Worm (Caenorhabditis elegans) whole organism, early embryonic: ENCODE results near the gene C45H4.18.

Source experiments
- aly-1 ChIP-seq: sonication (generic microtip); optimal IDR thresholded peaks from 2 replicates; lab custom pipeline; 2016; ENCODE audit warnings: missing genetic modification characterization, missing compliant biosample characterization
- ama-1 ChIP-seq: fragments of 150-350 bp; optimal IDR thresholded peaks from 2 replicates; lab custom pipeline; 2014
- ceh-13 ChIP-seq: fragments of 200-800 bp; sonication (Bioruptor generic); optimal IDR thresholded peaks from 2 replicates; lab custom pipeline; 2018; ENCODE audit warnings: mild to moderate bottlenecking, missing genetic modification characterization, missing compliant biosample characterization
- ceh-36 ChIP-seq: sonication (generic microtip); optimal IDR thresholded peaks from 2 replicates; lab custom pipeline; 2016; ENCODE audit warnings: missing genetic modification characterization, inconsistent platforms, missing compliant biosample characterization
- ets-7 ChIP-seq: sonication (generic microtip); optimal IDR thresholded peaks from 2 replicates; lab custom pipeline; 2016; ENCODE audit warnings: missing genotype, missing genetic modification characterization, missing compliant biosample characterization
- flt-1 ChIP-seq: fragments of 200-800 bp; sonication (Bioruptor generic); IDR thresholded peaks from 2 replicates; pipeline ENCODE4 v1.3.6; 2022; ENCODE audit warnings: missing genetic modification characterization, missing compliant biosample characterization
- hmbx-1 ChIP-seq: sonication (generic microtip); optimal IDR thresholded peaks from 2 replicates; lab custom pipeline; 2016; ENCODE audit warnings: mild to moderate bottlenecking, missing genetic modification characterization, missing compliant biosample characterization
- pes-1 ChIP-seq: fragments of 200-800 bp; sonication (Bioruptor generic); IDR thresholded peaks from 2 replicates; pipeline ENCODE4 v1.3.6; 2022; ENCODE audit warnings: missing genetic modification reagents, missing genetic modification characterization, missing compliant biosample characterization
- scrt-1 ChIP-seq: fragments of 200-800 bp; sonication (Bioruptor generic); IDR thresholded peaks from 2 replicates; pipeline ENCODE4 v1.3.6; 2022; ENCODE audit warnings: missing genetic modification characterization, missing compliant biosample characterization
- sea-1 ChIP-seq: fragments of 200-800 bp; sonication (Bioruptor generic); conservative IDR thresholded peaks from 2 replicates; pipeline ENCODE4 v1.3.6; 2022; ENCODE audit warnings: missing genetic modification characterization, missing compliant biosample characterization
- tbx-37 ChIP-seq: fragments of 200-800 bp; sonication (Bioruptor generic); conservative IDR thresholded peaks from 2 replicates; pipeline ENCODE4 v1.3.6; 2022; ENCODE audit warnings: missing genetic modification reagents, missing genetic modification characterization, missing compliant biosample characterization
- tra-4 ChIP-seq: sonication (generic microtip); optimal IDR thresholded peaks from 2 replicates; lab custom pipeline; 2017; ENCODE audit warnings: missing genetic modification characterization, missing compliant biosample characterization

DNA sequence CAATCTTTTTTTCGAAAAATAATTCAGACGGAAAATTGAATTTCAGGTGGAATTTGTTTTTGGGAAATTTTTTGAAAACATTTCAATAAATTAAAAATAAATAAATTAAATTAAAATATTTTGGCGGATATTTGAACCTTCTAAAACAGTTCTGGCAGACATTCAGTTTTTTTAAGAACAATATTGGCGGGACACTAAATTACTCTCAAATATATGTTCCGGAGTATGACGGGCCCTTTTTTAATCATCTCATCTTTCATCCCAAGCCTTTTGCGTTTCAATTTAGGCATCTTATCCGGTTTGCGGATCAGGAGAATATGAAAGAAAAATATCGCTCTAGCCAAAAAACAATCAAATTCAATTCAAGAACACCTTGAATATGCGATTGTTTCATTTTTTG is 31.5 kb downstream of the C45H4.18 start, which contains the start of gene svh-11:
- TF ChIP-seq ets-7 (no peak), tbx-37 (GFP tag; lab: Robert Waterston, UW) (no peak), aly-1 (tag; lab: Kevin White, UChicago) (no peak), tra-4 (tag; lab: Kevin White, UChicago) (no peak), pes-1 (GFP tag; lab: Robert Waterston, UW) (no peak), ama-1 (lab: Kevin White, UChicago) (no peak), sea-1 (GFP tag; lab: Robert Waterston, UW) (no peak), hmbx-1 (tag; lab: Kevin White, UChicago) (no peak), ceh-13 (no peak), flt-1 (no peak), ceh-36 (tag; lab: Kevin White, UChicago) (no peak), scrt-1 (GFP tag; lab: Robert Waterston, UW) (no peak)
